Fruit fly (Drosophila melanogaster) whole organism, embryonic: ENCODE data around the gene Noa36.

ENCODE experiments used
- ATbp ChIP-seq: fragments of 200-800 bp; sonication (Bioruptor generic); optimal IDR thresholded peaks from 2 replicates; lab custom pipeline; 2017; ENCODE audit warnings: missing biosample characterization, mild to moderate bottlenecking, missing genetic modification characterization, missing genetic modification reagents
- Atf6 ChIP-seq: fragments of 200-800 bp; sonication (Bioruptor generic); IDR thresholded peaks from 2 replicates; pipeline ENCODE4 v1.3.6; 2022; ENCODE audit warnings: missing biosample characterization, missing genetic modification characterization
- B-H1 ChIP-seq: fragments of 200-800 bp; sonication (Bioruptor generic); IDR thresholded peaks from 3 replicates; pipeline ENCODE4 v1.3.6; 2022; ENCODE audit warnings: missing biosample characterization, missing genetic modification characterization
- Bgb ChIP-seq: fragments of 200-800 bp; sonication (Bioruptor generic); IDR thresholded peaks from 2 replicates; pipeline ENCODE4 v1.3.6; 2022; ENCODE audit warnings: missing biosample characterization, missing genetic modification characterization; ENCODE audit not compliant: partially characterized antibody
- CG10274 ChIP-seq: fragments of 200-800 bp; sonication (Bioruptor generic); optimal IDR thresholded peaks from 3 replicates; lab custom pipeline; 2017; ENCODE audit warnings: missing biosample characterization, mild to moderate bottlenecking, missing genetic modification characterization
- CG11560 ChIP-seq: fragments of 200-800 bp; sonication (Bioruptor generic); IDR thresholded peaks from 3 replicates; pipeline ENCODE4 v1.3.6; 2022; ENCODE audit warnings: missing biosample characterization, missing genetic modification characterization
- CG1233 ChIP-seq: fragments of 200-800 bp; sonication (Bioruptor generic); optimal IDR thresholded peaks from 4 replicates; lab custom pipeline; 2018; ENCODE audit warnings: missing biosample characterization, mild to moderate bottlenecking, missing genetic modification characterization
- CG12391 ChIP-seq: fragments of 200-800 bp; sonication (Bioruptor generic); optimal IDR thresholded peaks from 3 replicates; lab custom pipeline; 2018; ENCODE audit warnings: missing biosample characterization, mild to moderate bottlenecking, missing genetic modification characterization, moderate library complexity
- CG12744 ChIP-seq: fragments of 200-800 bp; sonication (Bioruptor generic); optimal IDR thresholded peaks from 2 replicates; lab custom pipeline; 2016; ENCODE audit warnings: missing biosample characterization, missing genetic modification characterization
- CG13624 ChIP-seq: fragments of 200-800 bp; sonication (Bioruptor generic); optimal IDR thresholded peaks from 2 replicates; lab custom pipeline; 2016; ENCODE audit warnings: missing biosample characterization, missing genetic modification characterization
- CG13894 ChIP-seq: fragments of 200-800 bp; sonication (Bioruptor generic); optimal IDR thresholded peaks from 3 replicates; lab custom pipeline; 2018; ENCODE audit warnings: missing biosample characterization, mild to moderate bottlenecking, missing genetic modification characterization, moderate library complexity
- CG14014 ChIP-seq: fragments of 200-800 bp; sonication (Bioruptor generic); IDR thresholded peaks from 2 replicates; pipeline ENCODE4 v1.3.6; 2022; ENCODE audit warnings: missing biosample characterization, missing genetic modification characterization
- CG14710 ChIP-seq: fragments of 200-800 bp; sonication (Bioruptor generic); optimal IDR thresholded peaks from 3 replicates; lab custom pipeline; 2019; ENCODE audit warnings: missing biosample characterization, mild to moderate bottlenecking, missing genetic modification characterization, moderate library complexity
- CG15269 ChIP-seq: fragments of 200-800 bp; sonication (Bioruptor generic); optimal IDR thresholded peaks from 2 replicates; lab custom pipeline; 2018; ENCODE audit warnings: missing biosample characterization, mild to moderate bottlenecking, missing genetic modification characterization, moderate library complexity
- CG1603 ChIP-seq: fragments of 200-800 bp; sonication (Bioruptor generic); optimal IDR thresholded peaks from 2 replicates; lab custom pipeline; 2019; ENCODE audit warnings: missing biosample characterization, mild to moderate bottlenecking, missing genetic modification characterization, moderate library complexity
- CG1792 ChIP-seq: fragments of 200-800 bp; sonication (Bioruptor generic); optimal IDR thresholded peaks from 2 replicates; lab custom pipeline; 2016; ENCODE audit warnings: missing biosample characterization, missing genetic modification characterization
- CG1832 ChIP-seq: fragments of 200-800 bp; sonication (Bioruptor generic); optimal IDR thresholded peaks from 2 replicates; lab custom pipeline; 2017; ENCODE audit warnings: missing biosample characterization, mild to moderate bottlenecking, missing genetic modification characterization, inconsistent platforms
- CG31441 ChIP-seq: fragments of 200-800 bp; sonication (Bioruptor generic); IDR thresholded peaks from 2 replicates; pipeline ENCODE4 v1.3.6; 2022; ENCODE audit warnings: missing biosample characterization, missing genetic modification characterization
- CG6689 ChIP-seq: fragments of 200-800 bp; sonication (Bioruptor generic); IDR thresholded peaks from 2 replicates; pipeline ENCODE4 v1.3.6; 2022; ENCODE audit warnings: missing biosample characterization, missing genetic modification characterization
- CG8290 ChIP-seq, 3 experiments: fragments of 200-800 bp; sonication (Bioruptor generic); optimal IDR thresholded peaks; 2 replicates each; lab custom pipeline; 2016 to 2019; ENCODE audit warnings: missing biosample characterization in 3 of 3, missing genetic modification characterization in 3 of 3, mild to moderate bottlenecking in 2 of 3, moderate library complexity in 1 of 3
- ERR ChIP-seq: fragments of 200-800 bp; sonication (Bioruptor generic); optimal IDR thresholded peaks from 2 replicates; lab custom pipeline; 2016; ENCODE audit warnings: missing biosample characterization, missing genetic modification characterization
- Elba2 ChIP-seq: fragments of 200-800 bp; sonication (Bioruptor generic); optimal IDR thresholded peaks from 3 replicates; lab custom pipeline; 2016; ENCODE audit warnings: missing biosample characterization, missing genetic modification characterization
- Hmr ChIP-seq: fragments of 200-800 bp; sonication (Bioruptor generic); optimal IDR thresholded peaks from 3 replicates; lab custom pipeline; 2017; ENCODE audit warnings: mild to moderate bottlenecking, missing biosample characterization, missing genetic modification reagents, missing genetic modification characterization
- Jarid2 ChIP-seq: fragments of 200-800 bp; sonication (Bioruptor generic); optimal IDR thresholded peaks from 3 replicates; lab custom pipeline; 2017; ENCODE audit warnings: mild to moderate bottlenecking, missing biosample characterization, missing genetic modification reagents, missing genetic modification characterization
- PHDP ChIP-seq: fragments of 200-800 bp; sonication (Bioruptor generic); optimal IDR thresholded peaks from 3 replicates; lab custom pipeline; 2018; ENCODE audit warnings: missing biosample characterization, mild to moderate bottlenecking, missing genetic modification characterization, moderate library complexity
- bigmax ChIP-seq: fragments of 200-800 bp; sonication (Bioruptor generic); optimal IDR thresholded peaks from 2 replicates; lab custom pipeline; 2018; ENCODE audit warnings: missing biosample characterization, mild to moderate bottlenecking, missing genetic modification characterization
- bsh ChIP-seq, 2 experiments: fragments of 200-800 bp; sonication (Bioruptor generic); optimal IDR thresholded peaks; 2 replicates each; lab custom pipeline; 2017 to 2018; ENCODE audit warnings: mild to moderate bottlenecking in 2 of 2, missing biosample characterization in 2 of 2, missing genetic modification characterization in 2 of 2, moderate library complexity in 1 of 2
- cad ChIP-seq: fragments of >200 bp; optimal IDR thresholded peaks from 2 replicates; lab custom pipeline; 2017; ENCODE audit warnings: missing biosample characterization, missing genetic modification characterization
- cg ChIP-seq: fragments of 200-800 bp; sonication (Bioruptor generic); optimal IDR thresholded peaks from 3 replicates; lab custom pipeline; 2019; ENCODE audit warnings: missing biosample characterization, mild to moderate bottlenecking, missing genetic modification characterization, moderate library complexity
- chinmo ChIP-seq: fragments of 200-800 bp; sonication (Bioruptor generic); IDR thresholded peaks from 4 replicates; pipeline ENCODE4 v1.3.6; 2022; ENCODE audit warnings: missing biosample characterization, missing genetic modification characterization; ENCODE audit not compliant: partially characterized antibody
- chm ChIP-seq: fragments of 200-800 bp; sonication (Bioruptor generic); IDR thresholded peaks from 2 replicates; pipeline ENCODE4 v1.3.6; 2022; ENCODE audit warnings: missing biosample characterization, missing genetic modification characterization
- chn ChIP-seq: fragments of 200-800 bp; sonication (Bioruptor generic); optimal IDR thresholded peaks from 2 replicates; lab custom pipeline; 2016; ENCODE audit warnings: missing biosample characterization, missing genetic modification characterization
- crp ChIP-seq, 2 experiments: fragments of 200-800 bp; sonication (Bioruptor generic); optimal IDR thresholded peaks; 2 replicates in 1 of 2; 3 replicates in 1 of 2; lab custom pipeline; 2017; ENCODE audit warnings: missing biosample characterization in 2 of 2, missing genetic modification characterization in 2 of 2, mild to moderate bottlenecking in 1 of 2, moderate library complexity in 1 of 2
- dysf ChIP-seq: fragments of 200-800 bp; sonication (Bioruptor generic); IDR thresholded peaks from 3 replicates; pipeline ENCODE4 v1.3.6; 2022; ENCODE audit warnings: missing biosample characterization, missing genetic modification characterization
- eve ChIP-seq, 2 experiments: fragments of >200 bp; optimal IDR thresholded peaks; 2 replicates each; lab custom pipeline; 2017; ENCODE audit warnings: missing biosample characterization in 2 of 2, missing genetic modification characterization in 2 of 2
- fd3F ChIP-seq: fragments of 200-800 bp; sonication (Bioruptor generic); optimal IDR thresholded peaks from 2 replicates; lab custom pipeline; 2018; ENCODE audit warnings: missing biosample characterization, mild to moderate bottlenecking, missing genetic modification characterization, moderate library complexity
- gem ChIP-seq: fragments of 200-800 bp; sonication (Bioruptor generic); optimal IDR thresholded peaks from 2 replicates; lab custom pipeline; 2019; ENCODE audit warnings: missing biosample characterization, mild to moderate bottlenecking, missing genetic modification characterization, moderate library complexity
- luna ChIP-seq: fragments of 200-800 bp; sonication (Bioruptor generic); optimal IDR thresholded peaks from 2 replicates; lab custom pipeline; 2016; ENCODE audit warnings: missing biosample characterization, missing genetic modification characterization
- seq ChIP-seq: fragments of 200-800 bp; sonication (Bioruptor generic); IDR thresholded peaks from 2 replicates; pipeline ENCODE4 v1.3.6; 2022; ENCODE audit warnings: missing biosample characterization, missing genetic modification characterization
- sisA ChIP-seq: fragments of 200-800 bp; sonication (Bioruptor generic); IDR thresholded peaks from 2 replicates; pipeline ENCODE4 v1.3.6; 2022; ENCODE audit warnings: missing biosample characterization, missing genetic modification characterization
- so ChIP-seq: fragments of 200-800 bp; sonication (Bioruptor generic); IDR thresholded peaks from 3 replicates; pipeline ENCODE4 v1.3.6; 2022; ENCODE audit warnings: missing biosample characterization, missing genetic modification characterization
- stwl ChIP-seq: fragments of 200-800 bp; sonication (Bioruptor generic); optimal IDR thresholded peaks from 3 replicates; lab custom pipeline; 2018; ENCODE audit warnings: missing biosample characterization, mild to moderate bottlenecking, missing genetic modification characterization, moderate library complexity
- sug ChIP-seq: fragments of 200-800 bp; optimal IDR thresholded peaks from 2 replicates; lab custom pipeline; 2019; ENCODE audit warnings: missing biosample characterization, mild to moderate bottlenecking, missing genetic modification characterization, moderate library complexity
- tna ChIP-seq: fragments of 200-800 bp; sonication (Bioruptor generic); IDR thresholded peaks from 2 replicates; pipeline ENCODE4 v1.3.6; 2022; ENCODE audit warnings: missing biosample characterization, missing genetic modification characterization; ENCODE audit not compliant: partially characterized antibody
- unc-4 ChIP-seq: fragments of 200-800 bp; sonication (Bioruptor generic); IDR thresholded peaks from 2 replicates; pipeline ENCODE4 v1.3.6; 2022; ENCODE audit warnings: missing biosample characterization, missing genetic modification characterization; ENCODE audit not compliant: partially characterized antibody
- vvl ChIP-seq: fragments of 200-800 bp; sonication (Bioruptor generic); IDR thresholded peaks from 2 replicates; pipeline ENCODE4 v1.3.6; 2022; ENCODE audit warnings: missing biosample characterization, missing genetic modification characterization
- wor ChIP-seq: fragments of 200-800 bp; sonication (Bioruptor generic); IDR thresholded peaks from 2 replicates; pipeline ENCODE4 v1.3.6; 2022; ENCODE audit warnings: missing biosample characterization, missing genetic modification characterization
- zen ChIP-seq: fragments of 200-800 bp; sonication (Bioruptor generic); optimal IDR thresholded peaks from 3 replicates; lab custom pipeline; 2018; ENCODE audit warnings: missing biosample characterization, mild to moderate bottlenecking, missing genetic modification characterization, moderate library complexity
- zen2 ChIP-seq: fragments of 200-800 bp; sonication (Bioruptor generic); IDR thresholded peaks from 3 replicates; pipeline ENCODE4 v1.3.6; 2022; ENCODE audit warnings: missing biosample characterization, missing genetic modification characterization; ENCODE audit not compliant: partially characterized antibody

Noa36 gene

DNA sequence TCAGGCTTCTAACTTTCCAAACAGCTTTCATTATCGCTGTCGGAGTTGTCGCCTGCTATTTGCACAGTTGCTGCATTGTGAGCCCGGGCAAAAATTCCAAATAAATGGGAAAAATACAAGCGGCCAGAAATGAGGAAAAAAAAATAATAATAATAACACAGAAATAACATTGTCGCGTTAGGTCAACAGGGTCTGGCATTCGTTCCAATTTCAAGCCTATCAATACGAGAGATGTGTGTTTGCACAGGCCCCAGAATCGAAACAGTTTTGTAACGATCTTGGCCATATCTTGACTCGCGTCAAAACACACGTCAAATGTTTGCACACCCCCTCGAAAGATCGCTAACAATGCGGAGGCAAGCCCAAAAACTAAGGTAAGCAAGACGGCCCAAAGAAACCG, 42.7 kb downstream of the Noa36 start (continued):
- TF ChIP-seq gem (tag; lab: Kevin White, UChicago) (peak; percentile 35), CG13624 (peak; percentile 1), Bgb (no peak), zen2 (GFP tag; lab: Robert Waterston, UW) (no peak), CG1233 (GFP tag; lab: Kevin White, UChicago) (peak; percentile 26), stwl (tag; lab: Kevin White, UChicago) (no peak), bigmax (GFP tag; lab: Kevin White, UChicago) (no peak), Elba2 (GFP tag; lab: Kevin White, UChicago) (no peak), sisA (GFP tag; lab: Robert Waterston, UW) (no peak), B-H1 (GFP tag; lab: Robert Waterston, UW) (no peak; the same call in 2 of the 3 replicates), chm (GFP tag; lab: Robert Waterston, UW) (peak; percentile 60; the same call in 1 of the 2 replicates), fd3F (GFP tag; lab: Kevin White, UChicago) (peak; percentile 44), luna (no peak), CG1792 (GFP tag; lab: Kevin White, UChicago) (no peak), Hmr (GFP tag; lab: Kevin White, UChicago) (peak; percentile 75), bsh (GFP tag; optimal IDR thresholded peaks at IDR 0.05; lab: Kevin White, UChicago) (peak in 1 of 2 experiments; percentile 44), cad (no peak), CG12744 (GFP tag; lab: Kevin White, UChicago) (peak; percentile 28), PHDP (tag; lab: Kevin White, UChicago) (peak; percentile 30), sug (tag; lab: Kevin White, UChicago) (no peak), CG8290 (GFP tag; optimal IDR thresholded peaks at IDR 0.05; lab: Kevin White, UChicago) (no peak), CG8290 (tag; optimal IDR thresholded peaks at IDR 0.05; lab: Kevin White, UChicago) (peak in 1 of 2 experiments; percentile 43), CG6689 (peak; percentile 37; the same call in 1 of the 2 replicates), Jarid2 (no peak), vvl (no peak), wor (GFP tag; lab: Robert Waterston, UW) (no peak), crp (GFP tag; optimal IDR thresholded peaks at IDR 0.05; lab: Kevin White, UChicago) (no peak), CG14014 (GFP tag; lab: Robert Waterston, UW) (peak; percentile 15; the same call in 1 of the 2 replicates), tna (GFP tag; lab: Robert Waterston, UW) (no peak), CG13894 (peak; percentile 7), so (GFP tag; lab: Robert Waterston, UW) (peak; percentile 61; the same call in 1 of the 3 replicates), CG14710 (tag; lab: Kevin White, UChicago) (no peak), eve (GFP tag; optimal IDR thresholded peaks at IDR 0.05; lab: Kevin White, UChicago) (no peak), chn (GFP tag; lab: Kevin White, UChicago) (no peak), seq (GFP tag; lab: Robert Waterston, UW) (peak; percentile 50; the same call in 1 of the 2 replicates), CG11560 (no peak), Atf6 (peak; percentile 65), CG1603 (tag; lab: Kevin White, UChicago) (peak; percentile 10), dysf (GFP tag; lab: Robert Waterston, UW) (no peak; the same call in 2 of the 3 replicates), CG1832 (GFP tag; lab: Kevin White, UChicago) (no peak), zen (no peak), chinmo (GFP tag; lab: Robert Waterston, UW) (no peak), CG10274 (GFP tag; lab: Kevin White, UChicago) (no peak), CG12391 (tag; lab: Kevin White, UChicago) (no peak), ERR (peak; percentile 8), CG31441 (no peak), unc-4 (GFP tag; lab: Robert Waterston, UW) (no peak), ATbp (peak; percentile 70), CG15269 (tag; lab: Kevin White, UChicago) (peak; percentile 13), cg (GFP tag; lab: Kevin White, UChicago) (no peak)
